Fruit fly (Drosophila melanogaster) whole organism, pupa: ENCODE results near the gene CG15459.

Source experiments
- CG10348 ChIP-seq: fragments of 200-800 bp; sonication (Bioruptor generic); IDR thresholded peaks from 2 replicates; pipeline ENCODE4 v1.3.6; 2022; ENCODE audit warnings: missing biosample characterization, missing genetic modification characterization
- CG12605 ChIP-seq: fragments of 200-800 bp; sonication (Bioruptor generic); IDR thresholded peaks from 2 replicates; pipeline ENCODE4 v1.3.6; 2022; ENCODE audit warnings: missing biosample characterization, missing genetic modification characterization
- CG13204 ChIP-seq: fragments of 200-800 bp; sonication (Bioruptor generic); optimal IDR thresholded peaks from 2 replicates; lab custom pipeline; 2018; ENCODE audit warnings: missing biosample characterization, mild to moderate bottlenecking, missing genetic modification characterization, moderate library complexity
- CG14655 ChIP-seq: fragments of 200-800 bp; sonication (Bioruptor generic); optimal IDR thresholded peaks from 3 replicates; lab custom pipeline; 2017; ENCODE audit warnings: mild to moderate bottlenecking, missing biosample characterization, missing genetic modification reagents, missing genetic modification characterization
- CG15710 ChIP-seq: fragments of 200-800 bp; sonication (Bioruptor generic); optimal IDR thresholded peaks from 2 replicates; lab custom pipeline; 2018; ENCODE audit warnings: missing biosample characterization, mild to moderate bottlenecking, missing genetic modification characterization, moderate library complexity
- CG17806 ChIP-seq: fragments of 200-800 bp; sonication (Bioruptor generic); optimal IDR thresholded peaks from 2 replicates; lab custom pipeline; 2018; ENCODE audit warnings: missing biosample characterization, mild to moderate bottlenecking, missing genetic modification characterization, moderate library complexity
- CG32121 ChIP-seq: fragments of 200-800 bp; sonication (Bioruptor generic); IDR thresholded peaks from 2 replicates; pipeline ENCODE4 v1.3.6; 2022; ENCODE audit warnings: missing biosample characterization, missing genetic modification characterization
- CG34367 ChIP-seq: fragments of 200-800 bp; sonication (Bioruptor generic); optimal IDR thresholded peaks from 2 replicates; lab custom pipeline; 2018; ENCODE audit warnings: missing biosample characterization, mild to moderate bottlenecking, missing genetic modification characterization
- CG4496 ChIP-seq: fragments of 200-800 bp; sonication (Bioruptor generic); IDR thresholded peaks from 3 replicates; pipeline ENCODE4 v1.3.6; 2022; ENCODE audit warnings: missing biosample characterization, missing genetic modification characterization
- CG8159 ChIP-seq: fragments of 200-800 bp; sonication (Bioruptor generic); optimal IDR thresholded peaks from 3 replicates; lab custom pipeline; 2018; ENCODE audit warnings: missing biosample characterization, mild to moderate bottlenecking, missing genetic modification characterization, moderate library complexity
- CG8301 ChIP-seq: fragments of 200-800 bp; sonication (Bioruptor generic); optimal IDR thresholded peaks from 2 replicates; lab custom pipeline; 2018; ENCODE audit warnings: missing biosample characterization, mild to moderate bottlenecking, missing genetic modification characterization
- CG9948 ChIP-seq: fragments of 200-800 bp; sonication (Bioruptor generic); optimal IDR thresholded peaks from 2 replicates; lab custom pipeline; 2018; ENCODE audit warnings: missing biosample characterization, mild to moderate bottlenecking, missing genetic modification characterization, moderate library complexity
- D1 ChIP-seq: fragments of 200-800 bp; sonication (Bioruptor generic); optimal IDR thresholded peaks from 2 replicates; lab custom pipeline; 2018; ENCODE audit warnings: missing biosample characterization, mild to moderate bottlenecking, missing genetic modification characterization, moderate library complexity
- EcR ChIP-seq: fragments of 200-800 bp; sonication (Bioruptor generic); optimal IDR thresholded peaks from 3 replicates; lab custom pipeline; 2019; ENCODE audit warnings: missing biosample characterization, missing genetic modification characterization, mild to moderate bottlenecking, moderate library complexity, missing genetic modification reagents
- Ets98B ChIP-seq: fragments of 200-800 bp; sonication (Bioruptor generic); IDR thresholded peaks from 2 replicates; pipeline ENCODE4 v1.3.6; 2022; ENCODE audit warnings: missing biosample characterization, missing genetic modification characterization
- Pif1A ChIP-seq: fragments of 200-800 bp; sonication (Bioruptor generic); optimal IDR thresholded peaks from 3 replicates; lab custom pipeline; 2016; ENCODE audit warnings: missing biosample characterization, missing genetic modification characterization
- Pif1B ChIP-seq: fragments of 200-800 bp; sonication (Bioruptor generic); optimal IDR thresholded peaks from 3 replicates; lab custom pipeline; 2016; ENCODE audit warnings: missing biosample characterization, missing genetic modification characterization
- Snoo ChIP-seq: fragments of 200-800 bp; sonication (Bioruptor generic); optimal IDR thresholded peaks from 3 replicates; lab custom pipeline; 2017; ENCODE audit warnings: missing biosample characterization, mild to moderate bottlenecking, missing genetic modification characterization, inconsistent platforms
- fd96Ca ChIP-seq: fragments of 200-800 bp; sonication (Bioruptor generic); IDR thresholded peaks from 3 replicates; pipeline ENCODE4 v1.3.6; 2022; ENCODE audit warnings: missing biosample characterization, missing genetic modification characterization
- gl ChIP-seq: fragments of 200-800 bp; sonication (Bioruptor generic); optimal IDR thresholded peaks from 2 replicates; lab custom pipeline; 2018; ENCODE audit warnings: missing biosample characterization, mild to moderate bottlenecking, missing genetic modification characterization
- rn ChIP-seq: fragments of 200-800 bp; sonication (Bioruptor generic); IDR thresholded peaks from 2 replicates; pipeline ENCODE4 v1.3.6; 2022; ENCODE audit warnings: missing biosample characterization, missing genetic modification characterization

CG15459 gene

dm6 chrX:20433345-20434332 lies 20.3 kb upstream of the CG15459 start, which contains the start of gene CG1695:
CG1695 (plus strand) TSS chrX:20433950.
- TF ChIP-seq Ets98B (no peak), CG13204 (GFP tag; lab: Kevin White, UChicago) (no peak), Snoo (no peak), rn (GFP tag; lab: Robert Waterston, UW) (no peak), CG8159 (peak; percentile 6), gl (no peak), Pif1A (GFP tag; lab: Kevin White, UChicago) (peak; percentile 2), CG14655 (GFP tag; lab: Kevin White, UChicago) (peak; percentile 18), CG12605 (GFP tag; lab: Robert Waterston, UW) (no peak), CG4496 (GFP tag; lab: Robert Waterston, UW) (peak; percentile 15; the same call in 1 of the 3 replicates), Pif1B (GFP tag; lab: Kevin White, UChicago) (no peak), CG17806 (tag; lab: Kevin White, UChicago) (no peak), fd96Ca (no peak), CG15710 (tag; lab: Kevin White, UChicago) (no peak), CG34367 (no peak), CG32121 (GFP tag; lab: Robert Waterston, UW) (no peak), CG10348 (GFP tag; lab: Robert Waterston, UW) (no peak), CG9948 (tag; lab: Kevin White, UChicago) (no peak)

- TF ChIP-seq CG13204 (GFP tag; lab: Kevin White, UChicago) (no peak), rn (GFP tag; lab: Robert Waterston, UW) (no peak), CG4496 (GFP tag; lab: Robert Waterston, UW) (peak; percentile 70), CG15710 (tag; lab: Kevin White, UChicago) (peak; percentile 75), CG32121 (GFP tag; lab: Robert Waterston, UW) (peak; percentile 79), CG8159 (peak; percentile 88), CG9948 (tag; lab: Kevin White, UChicago) (peak; percentile 62), EcR (GFP tag; lab: Kevin White, UChicago) (no peak), D1 (no peak), gl (peak; percentile 69), CG34367 (peak; percentile 48), Pif1A (GFP tag; lab: Kevin White, UChicago) (no peak), Ets98B (peak; percentile 60), CG12605 (GFP tag; lab: Robert Waterston, UW) (no peak), Pif1B (GFP tag; lab: Kevin White, UChicago) (peak; percentile 85), CG17806 (tag; lab: Kevin White, UChicago) (peak; percentile 76), fd96Ca (peak; percentile 72), CG14655 (GFP tag; lab: Kevin White, UChicago) (no peak), Snoo (peak; percentile 71), CG8301 (peak; percentile 83), CG10348 (GFP tag; lab: Robert Waterston, UW) (0 out of 2 replicates have a peak, but pooled peaks have one; percentile 22)
Measured at dm6 chrX:20429482-20430204, 16.3 kb upstream of the CG15459 start, which contains the start of the genes CG11710 and mal. CG11710 (minus strand) TSS chrX:20429673. mal (plus strand) TSS chrX:20429675.

dm6 chrX:20426818-20427217 lies 13.4 kb upstream of the CG15459 start, which contains the start of gene CG15456:
CG15456 (minus strand) TSS chrX:20427042.
- TF ChIP-seq CG8301 (no peak), CG32121 (GFP tag; lab: Robert Waterston, UW) (no peak), CG14655 (GFP tag; lab: Kevin White, UChicago) (no peak), rn (GFP tag; lab: Robert Waterston, UW) (no peak), CG10348 (GFP tag; lab: Robert Waterston, UW) (no peak), CG12605 (GFP tag; lab: Robert Waterston, UW) (no peak), CG9948 (tag; lab: Kevin White, UChicago) (no peak), D1 (no peak), Snoo (no peak), EcR (GFP tag; lab: Kevin White, UChicago) (no peak), CG34367 (no peak), Pif1A (GFP tag; lab: Kevin White, UChicago) (no peak), CG13204 (GFP tag; lab: Kevin White, UChicago) (no peak), gl (no peak), CG17806 (tag; lab: Kevin White, UChicago) (no peak), CG15710 (tag; lab: Kevin White, UChicago) (no peak), CG4496 (GFP tag; lab: Robert Waterston, UW) (no peak)
- TF ChIP-seq, all 21 proteins: peak for 0

dm6 chrX:20423747-20424165 lies 10.4 kb upstream of the CG15459 start, which contains the start of the genes Pp4-19C and cactin:
Pp4-19C (minus strand) TSS chrX:20424002.
cactin (plus strand) TSS chrX:20424069.
- TF ChIP-seq CG4496 (GFP tag; lab: Robert Waterston, UW) (0 out of 3 replicates have a peak, but pooled peaks have one; percentile 44), gl (no peak), CG32121 (GFP tag; lab: Robert Waterston, UW) (no peak), Snoo (no peak), CG15710 (tag; lab: Kevin White, UChicago) (peak; percentile 10), Ets98B (peak; percentile 17; the same call in 1 of the 2 replicates)
